Worm (Caenorhabditis elegans) whole organism, L3 larva: ENCODE measurements around the gene egl-20.

Experiments
- egl-27 ChIP-seq: sonication (generic microtip); optimal IDR thresholded peaks from 4 replicates; lab custom pipeline; 2017; ENCODE audit warnings: missing biosample characterization, missing genetic modification reagents, missing genetic modification characterization
- nhr-237 ChIP-seq: fragments of 150-350 bp; optimal IDR thresholded peaks from 2 replicates; lab custom pipeline; 2014; ENCODE audit warnings: missing biosample characterization, missing genetic modification characterization
- nhr-25 ChIP-seq: sonication (generic microtip); optimal IDR thresholded peaks from 2 replicates; lab custom pipeline; 2017; ENCODE audit warnings: missing biosample characterization, missing genetic modification characterization
- nhr-28 ChIP-seq: fragments of 150-350 bp; optimal IDR thresholded peaks from 2 replicates; lab custom pipeline; 2014; ENCODE audit warnings: missing biosample characterization, missing genetic modification characterization
- nhr-67 ChIP-seq: fragments of 150-350 bp; optimal IDR thresholded peaks from 2 replicates; lab custom pipeline; 2014; ENCODE audit warnings: missing biosample characterization, missing genetic modification characterization
- skn-1 ChIP-seq: fragments of 150-350 bp; optimal IDR thresholded peaks from 2 replicates; lab custom pipeline; 2014; ENCODE audit warnings: missing biosample characterization, missing genetic modification characterization
- ztf-11 ChIP-seq: fragments of 150-350 bp; optimal IDR thresholded peaks from 2 replicates; lab custom pipeline; 2014; ENCODE audit warnings: missing biosample characterization, missing genetic modification characterization

DNA sequence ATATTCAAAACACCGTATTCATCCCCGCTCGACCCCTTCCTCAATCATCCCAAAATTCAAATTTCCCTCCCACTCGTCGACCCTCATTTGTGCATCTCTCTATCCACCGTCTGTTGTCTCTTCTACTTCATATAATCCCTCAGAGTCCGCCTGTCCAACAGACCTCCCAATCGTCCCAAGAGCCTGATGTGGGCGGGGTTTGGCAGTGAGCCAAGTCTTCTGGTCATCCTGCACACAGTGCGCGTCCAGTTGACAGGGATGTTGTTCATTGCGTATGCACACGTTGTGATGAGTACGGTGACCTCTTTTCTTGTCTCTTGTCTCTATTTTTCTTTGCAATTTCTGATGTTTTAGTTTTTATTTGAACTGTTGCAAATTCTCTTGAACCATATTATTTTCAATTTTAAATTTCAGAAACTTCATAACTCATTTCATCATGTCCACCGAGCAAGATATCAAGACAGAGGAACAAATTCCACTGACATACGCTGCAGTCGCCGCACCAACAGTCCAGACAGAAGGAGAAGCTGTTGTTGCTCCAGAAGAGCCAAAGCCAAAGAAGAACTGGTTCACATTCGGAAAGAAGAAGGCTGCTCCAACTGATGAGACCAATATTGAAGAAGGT is 43.1 kb downstream of the egl-20 start, which contains the start of gene cav-1:
- TF ChIP-seq ztf-11 (tag; lab: Kevin White, UChicago), result no peak
- no peak for TF ChIP-seq nhr-67 (tag; lab: Kevin White, UChicago)
- TF ChIP-seq egl-27 (tag; lab: Kevin White, UChicago), result no peak
- no peak for TF ChIP-seq skn-1 (tag; lab: Kevin White, UChicago)
- TF ChIP-seq nhr-25 (tag; lab: Kevin White, UChicago), result no peak
- TF ChIP-seq nhr-28 (tag; lab: Kevin White, UChicago), result no peak
- TF ChIP-seq nhr-237 (tag; lab: Kevin White, UChicago), result no peak
